Worm (Caenorhabditis elegans) whole organism, L1 larva: ENCODE results near the gene ZC477.7.

Source experiments
- Y116A8C.19 ChIP-seq: sonication (generic microtip); optimal IDR thresholded peaks from 2 replicates; lab custom pipeline; 2016; ENCODE audit warnings: missing compliant biosample characterization, missing genetic modification characterization, borderline replicate concordance
- efl-3 ChIP-seq: fragments of 200-800 bp; sonication (Bioruptor generic); optimal IDR thresholded peaks from 2 replicates; lab custom pipeline; 2018; ENCODE audit warnings: mild to moderate bottlenecking, missing genetic modification characterization, missing compliant biosample characterization
- hlh-17 ChIP-seq: fragments of 200-800 bp; sonication (Bioruptor generic); optimal IDR thresholded peaks from 2 replicates; lab custom pipeline; 2018; ENCODE audit warnings: missing genetic modification characterization, mild to moderate bottlenecking, missing compliant biosample characterization, moderate library complexity, borderline replicate concordance
- hlh-4 ChIP-seq: sonication (generic microtip); optimal IDR thresholded peaks from 2 replicates; lab custom pipeline; 2016; ENCODE audit warnings: mild to moderate bottlenecking, missing genetic modification characterization, missing compliant biosample characterization
- jun-1 ChIP-seq: fragments of 150-350 bp; optimal IDR thresholded peaks from 2 replicates; lab custom pipeline; 2014; ENCODE audit warnings: missing biosample characterization, missing genetic modification reagents, missing genetic modification characterization
- lin-13 ChIP-seq: fragments of 150-350 bp; optimal IDR thresholded peaks from 2 replicates; lab custom pipeline; 2014; ENCODE audit warnings: missing biosample characterization, missing genetic modification reagents, missing genetic modification characterization
- mdl-1 ChIP-seq, 2 experiments: fragments of 150-350 bp; optimal IDR thresholded peaks; 2 replicates each; lab custom pipeline; 2014 to 2017; ENCODE audit warnings: missing biosample characterization in 2 of 2, missing genetic modification characterization in 2 of 2, inconsistent platforms in 1 of 2
- mef-2 ChIP-seq: fragments of 150-350 bp; optimal IDR thresholded peaks from 2 replicates; lab custom pipeline; 2014; ENCODE audit warnings: missing biosample characterization, missing genetic modification characterization
- nhr-19 ChIP-seq: fragments of 200-800 bp; sonication (Bioruptor generic); conservative IDR thresholded peaks from 2 replicates; pipeline ENCODE4 v1.3.6; 2022; ENCODE audit warnings: missing genetic modification characterization, missing compliant biosample characterization
- nhr-20 ChIP-seq: sonication (generic microtip); optimal IDR thresholded peaks from 2 replicates; lab custom pipeline; 2016; ENCODE audit warnings: mild to moderate bottlenecking, missing genetic modification characterization, missing compliant biosample characterization
- nhr-90 ChIP-seq: sonication (generic microtip); optimal IDR thresholded peaks from 2 replicates; lab custom pipeline; 2016; ENCODE audit warnings: mild to moderate bottlenecking, missing genetic modification characterization, missing compliant biosample characterization; ENCODE audit not compliant: poor library complexity
- unc-30 ChIP-seq: sonication (generic microtip); optimal IDR thresholded peaks from 2 replicates; lab custom pipeline; 2017; ENCODE audit warnings: missing biosample characterization, missing genetic modification characterization
- unc-98 ChIP-seq: fragments of 200-800 bp; sonication (Bioruptor generic); IDR thresholded peaks from 2 replicates; pipeline ENCODE4 v1.3.6; 2022; ENCODE audit warnings: missing genetic modification characterization, missing compliant biosample characterization
- zip-4 ChIP-seq: fragments of 200-800 bp; sonication (Bioruptor generic); optimal IDR thresholded peaks from 2 replicates; lab custom pipeline; 2018; ENCODE audit warnings: mild to moderate bottlenecking, missing genetic modification characterization, moderate library complexity, missing compliant biosample characterization
- ztf-4 ChIP-seq: fragments of 150-350 bp; optimal IDR thresholded peaks from 2 replicates; lab custom pipeline; 2014; ENCODE audit warnings: missing biosample characterization, missing genetic modification characterization

ZC477.7 gene

DNA sequence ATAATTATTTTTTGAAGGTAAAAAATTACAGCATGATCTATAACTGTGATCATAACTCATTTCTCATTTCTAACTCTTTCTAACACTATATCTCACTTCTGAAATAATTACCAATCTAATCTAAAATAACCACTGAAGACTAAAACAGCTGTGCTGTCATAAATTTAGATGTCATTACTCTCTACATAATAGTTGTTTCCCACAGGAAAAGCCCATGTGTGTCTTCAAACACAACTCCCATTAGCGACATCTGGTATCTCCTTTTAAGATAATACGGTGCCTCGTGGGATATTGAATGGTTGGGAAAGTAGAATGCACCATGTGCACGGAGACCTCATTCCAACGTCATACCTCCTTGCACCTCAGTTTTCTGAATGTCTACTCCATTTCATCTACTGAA, 46.2 kb downstream of the ZC477.7 start, which contains the start of gene Y43B11AL.1 (continued):
- TF ChIP-seq lin-13 = no peak
- TF ChIP-seq, all 84 proteins: peak for 0

DNA sequence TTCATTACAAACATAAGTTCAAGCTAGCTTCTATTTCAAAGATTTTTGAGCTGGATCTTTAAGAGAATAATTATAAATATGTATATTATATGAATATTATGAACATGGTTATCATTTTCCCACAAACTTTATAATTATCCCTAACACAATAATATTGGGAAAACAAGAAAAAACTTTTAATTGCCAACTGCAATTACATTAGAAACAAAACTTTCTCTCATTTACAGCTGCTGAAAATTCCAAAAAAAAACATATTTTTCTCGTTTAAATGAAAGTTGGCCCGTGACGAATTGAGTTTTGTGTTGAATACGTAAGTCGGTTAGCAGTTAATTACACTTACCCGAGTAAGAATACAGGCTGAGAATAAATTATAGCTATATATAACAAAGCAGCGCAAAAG, 48.6 kb downstream of the ZC477.7 start:
- no peak for TF ChIP-seq efl-3 (GFP tag; lab: Kevin White, UChicago)
- TF ChIP-seq hlh-4 = no peak
- TF ChIP-seq nhr-90 = no peak
- TF ChIP-seq jun-1 (tag; lab: Kevin White, UChicago) = no peak
- no peak for TF ChIP-seq nhr-20 (tag; lab: Kevin White, UChicago)
- no peak for TF ChIP-seq mef-2 (tag; lab: Kevin White, UChicago)
- no peak for TF ChIP-seq hlh-17 (GFP tag; lab: Kevin White, UChicago)
- no peak for TF ChIP-seq mdl-1 (tag; optimal IDR thresholded peaks at IDR 0.05; lab: Kevin White, UChicago)
- no peak for TF ChIP-seq zip-4 (GFP tag; lab: Kevin White, UChicago)
- TF ChIP-seq unc-30 (tag; lab: Kevin White, UChicago) = no peak
- no peak for TF ChIP-seq ztf-4
- no peak for TF ChIP-seq Y116A8C.19 (tag; lab: Kevin White, UChicago)
- TF ChIP-seq unc-98 (GFP tag; lab: Robert Waterston, UW) = no peak
- TF ChIP-seq nhr-19 (GFP tag; lab: Robert Waterston, UW) = no peak
